Fruit fly (Drosophila melanogaster) ovary, adult (tissue): ENCODE measurements around the gene Noa36.

Experiments used
- CG17801 ChIP-seq: fragments of 200-800 bp; optimal IDR thresholded peaks from 2 replicates; lab custom pipeline; 2019; ENCODE audit warnings: missing biosample characterization, mild to moderate bottlenecking, missing genetic modification characterization, moderate library complexity; ENCODE audit not compliant: partially characterized antibody

The Noa36 gene

dm6 chr3R:28580013-28580412 is 19.1 kb downstream of the Noa36 start:
- no peak for TF ChIP-seq CG17801

- TF ChIP-seq CG17801: no peak
These were observed 19.6 kb downstream of the Noa36 start for dm6 chr3R:28579501-28579900.

DNA sequence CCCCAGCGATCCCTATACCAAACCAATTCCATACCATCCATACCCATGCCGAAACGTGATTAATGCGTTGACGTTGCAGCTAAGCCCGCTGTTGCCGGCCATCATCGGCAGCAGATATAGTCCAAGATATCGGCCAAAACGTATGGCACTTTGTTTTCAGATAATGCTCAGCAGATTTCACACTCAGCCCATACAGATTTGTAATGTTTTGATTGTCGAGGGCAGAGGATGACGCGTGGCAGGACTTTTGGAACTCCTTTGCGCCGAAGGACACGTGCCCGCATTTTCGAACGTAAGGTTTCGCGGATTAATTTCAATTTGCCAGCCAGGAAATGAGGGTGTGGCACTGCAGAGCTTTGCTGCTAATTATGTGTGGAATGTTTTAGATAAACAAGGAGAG is 22.2 kb downstream of the Noa36 start:
- TF ChIP-seq CG17801: no peak

dm6 chr3R:28572692-28573643 is 26.1 kb downstream of the Noa36 start:
- TF ChIP-seq CG17801: no peak

dm6 chr3R:28570805-28571204 is 28.3 kb downstream of the Noa36 start:
- no peak for TF ChIP-seq CG17801

- no peak for TF ChIP-seq CG17801
These were observed 29.4 kb downstream of the Noa36 start for dm6 chr3R:28569529-28570175.

DNA sequence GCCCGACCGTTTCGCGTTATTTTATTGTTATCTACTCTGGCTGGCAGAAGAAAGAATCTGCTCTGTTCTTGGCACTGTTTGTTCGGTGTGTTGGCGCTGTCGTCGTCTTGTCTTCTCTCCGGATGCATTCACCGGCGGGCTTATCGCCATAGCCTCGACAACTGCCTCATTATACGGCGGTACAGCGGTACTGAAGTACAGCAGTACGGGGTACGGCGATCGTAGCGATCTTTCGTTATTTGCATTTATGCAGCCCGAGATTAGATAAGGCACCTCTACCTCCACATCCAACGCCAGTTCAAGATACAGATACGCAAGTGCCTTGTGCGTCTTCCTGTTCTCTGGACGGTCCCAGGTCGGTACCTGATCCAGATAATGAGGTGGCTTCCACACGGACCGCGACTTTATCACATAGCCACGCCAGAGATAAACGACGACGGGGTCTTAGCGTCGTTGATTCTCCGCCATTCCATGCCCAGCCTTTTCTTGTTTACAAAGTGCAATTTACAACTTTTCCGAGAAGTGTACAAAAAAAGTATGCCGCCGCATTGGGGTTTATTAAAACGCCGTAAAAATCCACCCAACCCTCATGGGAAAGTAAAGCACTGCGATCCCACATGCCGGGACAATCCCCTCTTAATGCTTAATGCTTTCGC is 30.9 kb downstream of the Noa36 start:
- TF ChIP-seq CG17801: no peak

DNA sequence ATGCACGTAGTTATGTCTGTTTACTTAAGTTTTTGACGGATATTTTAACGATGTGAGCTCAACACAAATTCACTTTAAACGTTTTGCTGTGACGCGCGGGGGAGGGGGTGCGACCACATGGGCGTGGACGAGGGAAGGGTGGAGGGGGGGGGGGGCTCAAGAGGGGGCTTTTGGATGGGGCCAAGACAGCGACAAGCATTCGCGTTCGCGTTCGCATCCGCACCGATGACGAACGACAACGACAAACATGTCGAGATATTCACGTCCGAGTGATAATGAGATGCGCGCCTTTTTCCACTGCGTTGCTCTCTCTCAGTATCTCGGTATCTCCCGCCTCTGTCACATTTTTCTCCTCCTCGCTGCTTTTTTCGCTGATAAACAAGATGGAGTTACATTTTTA is 35.6 kb downstream of the Noa36 start:
- no peak for TF ChIP-seq CG17801

- no peak for TF ChIP-seq CG17801
These were observed 36.4 kb downstream of the Noa36 start for dm6 chr3R:28562654-28563198.

- no peak for TF ChIP-seq CG17801
These were observed 37.7 kb downstream of the Noa36 start for dm6 chr3R:28561320-28561831.

DNA sequence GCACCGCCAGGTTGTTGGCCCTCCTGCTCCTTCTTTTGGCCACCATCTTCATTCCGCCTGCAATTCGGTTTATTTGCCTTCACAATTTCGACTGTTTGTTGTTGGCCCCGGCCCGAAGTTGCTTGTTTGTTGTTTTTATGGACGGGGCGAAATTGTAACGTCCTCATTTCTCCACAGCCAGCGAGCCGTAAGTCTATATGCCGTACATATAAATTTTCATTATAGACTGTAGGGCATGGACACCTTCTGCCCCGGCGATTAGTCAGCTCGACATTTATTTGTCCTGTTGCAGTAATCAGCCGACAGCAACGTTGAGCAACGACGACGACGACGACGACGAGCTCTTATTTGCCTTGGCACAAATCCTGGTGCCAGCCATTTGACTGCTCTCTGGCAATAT is 40.3 kb downstream of the Noa36 start:
- TF ChIP-seq CG17801: no peak

- TF ChIP-seq CG17801: no peak
These were observed 42.7 kb downstream of the Noa36 start for dm6 chr3R:28556385-28556784.

DNA sequence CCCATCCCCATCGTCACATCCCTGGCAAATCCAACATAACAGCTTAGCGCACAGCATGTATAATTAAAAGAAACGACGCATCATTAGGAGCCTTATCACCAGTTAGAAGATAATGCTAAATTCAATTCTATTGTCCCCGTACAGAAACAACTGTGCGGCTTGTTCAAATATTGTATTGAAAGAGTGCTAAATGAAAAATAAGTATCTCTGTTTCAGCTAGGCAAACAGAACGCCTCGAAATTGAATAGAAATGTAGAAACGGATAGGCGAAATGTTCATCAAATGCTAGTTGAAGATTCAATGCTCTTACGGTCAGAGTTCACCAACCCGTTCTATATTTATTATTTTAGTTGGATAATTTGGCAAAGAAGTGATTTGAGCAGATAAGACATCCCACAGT is 43.3 kb downstream of the Noa36 start:
- TF ChIP-seq CG17801: no peak

- no peak for TF ChIP-seq CG17801
These were observed 43.8 kb downstream of the Noa36 start for dm6 chr3R:28555324-28555723.

DNA sequence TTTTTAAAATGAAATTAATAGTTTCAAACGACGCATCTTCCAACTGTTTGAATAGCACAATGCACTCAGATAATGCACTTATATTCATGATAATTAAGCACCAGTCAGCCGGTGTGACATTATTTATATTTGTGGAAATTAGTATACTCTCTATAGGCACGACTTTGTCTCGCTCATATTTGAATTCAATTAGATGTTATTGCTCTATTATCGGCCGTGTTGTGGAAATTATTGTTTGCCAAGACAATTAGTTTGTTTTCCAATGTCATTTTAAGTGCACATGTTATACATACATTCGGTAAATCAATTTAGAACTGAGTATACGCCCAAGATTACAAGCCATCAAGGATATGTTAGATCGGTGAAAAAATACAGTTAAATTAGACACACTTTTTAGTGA is 46.1 kb downstream of the Noa36 start:
- no peak for TF ChIP-seq CG17801

- no peak for TF ChIP-seq CG17801
These were observed 46.8 kb downstream of the Noa36 start for dm6 chr3R:28552249-28552648.

DNA sequence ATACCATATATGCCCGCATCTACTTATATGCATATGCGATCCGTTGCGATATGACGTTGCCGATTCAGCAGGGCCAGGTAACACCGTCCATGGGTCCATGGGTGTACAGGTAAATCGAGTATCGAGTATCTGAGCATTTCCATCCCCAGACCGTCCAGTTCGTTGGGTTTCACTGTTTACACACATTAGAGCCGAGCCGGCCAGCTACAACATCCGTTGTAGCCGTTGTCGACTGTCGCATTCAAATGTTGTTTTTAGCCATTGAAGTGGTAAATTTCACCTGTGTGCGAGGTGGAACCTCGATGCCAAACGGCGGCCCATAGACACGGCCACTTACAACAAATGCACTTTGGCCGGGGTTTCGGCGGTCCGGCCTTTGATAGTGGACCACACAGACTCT is 50.6 kb downstream of the Noa36 start:
- TF ChIP-seq CG17801: no peak
